Fruit fly (Drosophila melanogaster): ENCODE measurements around the gene CG15914.

CG15914 gene

dm6 chrX:15852815-15853542, at the start of gene CG15914, which contains the start of gene UBL3:
TSS of gene CG15914 (plus strand) at chrX:15853421.
TSS of gene UBL3 (minus strand) at chrX:15853175.
- TF ChIP-seq h (optimal IDR thresholded peaks at IDR 0.05), result no peak
- no peak for TF ChIP-seq ttk (optimal IDR thresholded peaks at IDR 0.05)
- TF ChIP-seq Myc (optimal IDR thresholded peaks at IDR 0.05), result no peak
- no peak for TF ChIP-seq Sin3A (optimal IDR thresholded peaks at IDR 0.05)

- TF ChIP-seq psq (optimal IDR thresholded peaks at IDR 0.05), result no peak
- no peak for TF ChIP-seq h (optimal IDR thresholded peaks at IDR 0.05)
- no peak for TF ChIP-seq ttk (optimal IDR thresholded peaks at IDR 0.05)
- no peak for TF ChIP-seq insv (optimal IDR thresholded peaks at IDR 0.05)
- no peak for TF ChIP-seq Myc (optimal IDR thresholded peaks at IDR 0.05)
- TF ChIP-seq Sin3A (optimal IDR thresholded peaks at IDR 0.05), result no peak
These were observed 49.3 kb upstream of the CG15914 start, which contains the start of the genes PGRP-LE and sd for dm6 chrX:15803764-15804563. TSS of gene PGRP-LE (minus strand) at chrX:15803880. TSS of gene sd (plus strand) at chrX:15804370.

- TF ChIP-seq insv (optimal IDR thresholded peaks at IDR 0.05) (no peak), ttk (optimal IDR thresholded peaks at IDR 0.05) (no peak), Myc (optimal IDR thresholded peaks at IDR 0.05) (no peak), Sin3A (optimal IDR thresholded peaks at IDR 0.05) (no peak), psq (optimal IDR thresholded peaks at IDR 0.05) (no peak), h (optimal IDR thresholded peaks at IDR 0.05) (no peak)
These were observed 48.4 kb upstream of the CG15914 start for dm6 chrX:15804790-15805189.

dm6 chrX:15805523-15805922, 47.7 kb upstream of the CG15914 start:
- TF ChIP-seq Sin3A (optimal IDR thresholded peaks at IDR 0.05) (no peak), h (optimal IDR thresholded peaks at IDR 0.05) (no peak), ttk (optimal IDR thresholded peaks at IDR 0.05) (no peak), insv (optimal IDR thresholded peaks at IDR 0.05) (no peak), psq (optimal IDR thresholded peaks at IDR 0.05) (no peak), Myc (optimal IDR thresholded peaks at IDR 0.05) (no peak)

- no peak for TF ChIP-seq ttk (optimal IDR thresholded peaks at IDR 0.05)
- TF ChIP-seq psq (optimal IDR thresholded peaks at IDR 0.05), result no peak
- no peak for TF ChIP-seq h (optimal IDR thresholded peaks at IDR 0.05)
These were observed 45.3 kb upstream of the CG15914 start for dm6 chrX:15807915-15808314.

- no peak for TF ChIP-seq ttk (optimal IDR thresholded peaks at IDR 0.05)
- no peak for TF ChIP-seq Sin3A (optimal IDR thresholded peaks at IDR 0.05)
- no peak for TF ChIP-seq h (optimal IDR thresholded peaks at IDR 0.05)
- no peak for TF ChIP-seq Myc (optimal IDR thresholded peaks at IDR 0.05)
- TF ChIP-seq insv (optimal IDR thresholded peaks at IDR 0.05), result no peak
- no peak for TF ChIP-seq psq (optimal IDR thresholded peaks at IDR 0.05)
These were observed 44.0 kb upstream of the CG15914 start, which contains the start of gene CG8509 for dm6 chrX:15809255-15809654. TSS of gene CG8509 (plus strand) at chrX:15809555.

- no peak for TF ChIP-seq Myc (optimal IDR thresholded peaks at IDR 0.05)
- TF ChIP-seq Sin3A (optimal IDR thresholded peaks at IDR 0.05), result no peak
- no peak for TF ChIP-seq ttk (optimal IDR thresholded peaks at IDR 0.05)
- TF ChIP-seq insv (optimal IDR thresholded peaks at IDR 0.05), result no peak
- no peak for TF ChIP-seq h (optimal IDR thresholded peaks at IDR 0.05)
- TF ChIP-seq psq (optimal IDR thresholded peaks at IDR 0.05), result no peak
These were observed 41.3 kb upstream of the CG15914 start for dm6 chrX:15811666-15812614.

- TF ChIP-seq ttk (optimal IDR thresholded peaks at IDR 0.05), result no peak
- TF ChIP-seq h (optimal IDR thresholded peaks at IDR 0.05), result no peak
- TF ChIP-seq insv (optimal IDR thresholded peaks at IDR 0.05), result no peak
- no peak for TF ChIP-seq Sin3A (optimal IDR thresholded peaks at IDR 0.05)
- TF ChIP-seq Myc (optimal IDR thresholded peaks at IDR 0.05), result no peak
- no peak for TF ChIP-seq psq (optimal IDR thresholded peaks at IDR 0.05)
These were observed 40.6 kb upstream of the CG15914 start for dm6 chrX:15812615-15812995.

- no peak for TF ChIP-seq h (optimal IDR thresholded peaks at IDR 0.05)
- no peak for TF ChIP-seq Sin3A (optimal IDR thresholded peaks at IDR 0.05)
- TF ChIP-seq psq (optimal IDR thresholded peaks at IDR 0.05), result no peak
- TF ChIP-seq ttk (optimal IDR thresholded peaks at IDR 0.05), result no peak
- no peak for TF ChIP-seq Myc (optimal IDR thresholded peaks at IDR 0.05)
These were observed 40.0 kb upstream of the CG15914 start for dm6 chrX:15813224-15813623.

- TF ChIP-seq psq (optimal IDR thresholded peaks at IDR 0.05) (no peak), Sin3A (optimal IDR thresholded peaks at IDR 0.05) (no peak), ttk (optimal IDR thresholded peaks at IDR 0.05) (no peak), h (optimal IDR thresholded peaks at IDR 0.05) (no peak), Myc (optimal IDR thresholded peaks at IDR 0.05) (no peak), insv (optimal IDR thresholded peaks at IDR 0.05) (no peak)
These were observed 38.7 kb upstream of the CG15914 start for dm6 chrX:15814485-15814884.

dm6 chrX:15816127-15816526, 37.1 kb upstream of the CG15914 start:
- TF ChIP-seq Myc (optimal IDR thresholded peaks at IDR 0.05), result no peak
- no peak for TF ChIP-seq psq (optimal IDR thresholded peaks at IDR 0.05)
- TF ChIP-seq h (optimal IDR thresholded peaks at IDR 0.05), result no peak
- no peak for TF ChIP-seq ttk (optimal IDR thresholded peaks at IDR 0.05)
- TF ChIP-seq Sin3A (optimal IDR thresholded peaks at IDR 0.05), result no peak
- no peak for TF ChIP-seq insv (optimal IDR thresholded peaks at IDR 0.05)

All from Kc167 (cell line).